In genomic region chr3R:18365978-18366643, dm6 we compare ENCODE assay signal across 1 fruit fly cellular context.
A peak's percentile ranks its signal among the peaks of the same experiment; 100 is the strongest.
TF ChIP-seq lines count a peak whose summit lies in the region.

TSS of gene WRNexo (minus strand) at chr3R:18366162.
TSS of gene Nup43 (plus strand) at chr3R:18366638.

TF ChIP-seq in whole organism, embryonic, 481 proteins besides CTCF, POLR2A, EP300 and RAD21 (continued from another document and continues in another):
- TF ChIP-seq mld (GFP tag; IDR thresholded peaks at IDR 0.05; lab: Robert Waterston, UW; ENCODE audit: partially characterized antibody) (no peak), trh (GFP tag; optimal IDR thresholded peaks at IDR 0.05; lab: Kevin White, UChicago) (no peak), CG10274 (GFP tag; optimal IDR thresholded peaks at IDR 0.05; lab: Kevin White, UChicago) (no peak), ftz-f1 (GFP tag; optimal IDR thresholded peaks at IDR 0.05; lab: Kevin White, UChicago) (no peak), CG1602 (GFP tag; optimal IDR thresholded peaks at IDR 0.05; lab: Kevin White, UChicago) (peak; percentile 36), lov (optimal IDR thresholded peaks at IDR 0.05; lab: Kevin White, UChicago) (no peak), lov (GFP tag; IDR thresholded peaks at IDR 0.05; lab: Robert Waterston, UW) (no peak), da (GFP tag; optimal IDR thresholded peaks at IDR 0.05; lab: Kevin White, UChicago) (no peak), Eip74EF (GFP tag; optimal IDR thresholded peaks at IDR 0.05; lab: Kevin White, UChicago) (no peak), toy (GFP tag; IDR thresholded peaks at IDR 0.05; lab: Robert Waterston, UW) (no peak), Awh (GFP tag; IDR thresholded peaks at IDR 0.05; lab: Robert Waterston, UW) (no peak), sima (GFP tag; optimal IDR thresholded peaks at IDR 0.05; lab: Kevin White, UChicago) (no peak), crc (GFP tag; optimal IDR thresholded peaks at IDR 0.05; lab: Kevin White, UChicago) (no peak), CG17186 (GFP tag; optimal IDR thresholded peaks at IDR 0.05; lab: Kevin White, UChicago) (no peak), Atf3 (GFP tag; optimal IDR thresholded peaks at IDR 0.05; lab: Kevin White, UChicago) (peak; percentile 29), dpn (GFP tag; optimal IDR thresholded peaks at IDR 0.05; lab: Kevin White, UChicago) (peak; percentile 33 to 51), crol (GFP tag; IDR thresholded peaks at IDR 0.05; lab: Robert Waterston, UW) (no peak), CG9437 (GFP tag; optimal IDR thresholded peaks at IDR 0.05; lab: Kevin White, UChicago) (peak; percentile 34), ci (GFP tag; IDR thresholded peaks at IDR 0.05; lab: Robert Waterston, UW) (no peak; the same call in 2 of the 3 replicates), bcd (GFP tag; optimal IDR thresholded peaks at IDR 0.05; lab: Kevin White, UChicago) (peak; percentile 55), her (GFP tag; optimal IDR thresholded peaks at IDR 0.05; lab: Kevin White, UChicago) (no peak), bab2 (GFP tag; optimal IDR thresholded peaks at IDR 0.05; lab: Kevin White, UChicago) (peak; percentile 32), ems (GFP tag; optimal IDR thresholded peaks at IDR 0.05; lab: Kevin White, UChicago) (peak; percentile 14), eve (GFP tag; optimal IDR thresholded peaks at IDR 0.05; lab: Kevin White, UChicago) (no peak), peb (GFP tag; IDR thresholded peaks at IDR 0.05; lab: Robert Waterston, UW) (no peak), CG3726 (GFP tag; IDR thresholded peaks at IDR 0.05; lab: Robert Waterston, UW) (no peak), CG34224 (GFP tag; IDR thresholded peaks at IDR 0.05; lab: Robert Waterston, UW; ENCODE audit: partially characterized antibody) (no peak), hb (GFP tag; IDR thresholded peaks at IDR 0.05; lab: Robert Waterston, UW; ENCODE audit: partially characterized antibody) (no peak), CG11093 (GFP tag; IDR thresholded peaks at IDR 0.05; lab: Robert Waterston, UW) (no peak), CG17829 (tag; optimal IDR thresholded peaks at IDR 0.05; lab: Kevin White, UChicago) (peak; percentile 45), CG13287 (GFP tag; IDR thresholded peaks at IDR 0.05; lab: Robert Waterston, UW; ENCODE audit: partially characterized antibody) (0 out of 2 replicates have a peak, but pooled peaks have one; percentile 10), CG12104 (GFP tag; optimal IDR thresholded peaks at IDR 0.05; lab: Kevin White, UChicago) (no peak), Dek (tag; optimal IDR thresholded peaks at IDR 0.05; lab: Kevin White, UChicago) (no peak), CG7372 (GFP tag; IDR thresholded peaks at IDR 0.05; lab: Robert Waterston, UW) (0 out of 2 replicates have a peak, but pooled peaks have one; percentile 32), CG8944 (GFP tag; optimal IDR thresholded peaks at IDR 0.05; lab: Kevin White, UChicago) (peak; percentile 42), grau (tag; optimal IDR thresholded peaks at IDR 0.05; lab: Kevin White, UChicago) (peak; percentile 52), B-H2 (GFP tag; optimal IDR thresholded peaks at IDR 0.05; lab: Kevin White, UChicago) (no peak), CG3163 (GFP tag; optimal IDR thresholded peaks at IDR 0.05; lab: Kevin White, UChicago) (no peak), Mad (GFP tag; optimal IDR thresholded peaks at IDR 0.05; lab: Kevin White, UChicago) (no peak), CHES-1-like (GFP tag; optimal IDR thresholded peaks at IDR 0.05; lab: Kevin White, UChicago) (peak; percentile 41), CG11504 (tag; optimal IDR thresholded peaks at IDR 0.05; lab: Kevin White, UChicago) (peak; percentile 61), ERR (GFP tag; optimal IDR thresholded peaks at IDR 0.05; lab: Kevin White, UChicago) (no peak), gem (tag; optimal IDR thresholded peaks at IDR 0.05; lab: Kevin White, UChicago) (peak; percentile 61), CG32532 (GFP tag; IDR thresholded peaks at IDR 0.05; lab: Robert Waterston, UW) (peak; percentile 59), org-1 (GFP tag; optimal IDR thresholded peaks at IDR 0.05; lab: Kevin White, UChicago) (no peak), PHDP (tag; optimal IDR thresholded peaks at IDR 0.05; lab: Kevin White, UChicago) (no peak), CG18599 (GFP tag; optimal IDR thresholded peaks at IDR 0.05; lab: Kevin White, UChicago) (no peak), pita (GFP tag; optimal IDR thresholded peaks at IDR 0.05; lab: Kevin White, UChicago) (no peak), CG14965 (GFP tag; optimal IDR thresholded peaks at IDR 0.05; lab: Kevin White, UChicago; ENCODE audit: borderline replicate concordance) (no peak), NFAT (GFP tag; IDR thresholded peaks at IDR 0.05; lab: Robert Waterston, UW) (0 out of 2 replicates have a peak, but pooled peaks have one; percentile 40), Neu2 (GFP tag; optimal IDR thresholded peaks at IDR 0.05; lab: Kevin White, UChicago; ENCODE audit: borderline replicate concordance) (no peak), Mrtf (GFP tag; IDR thresholded peaks at IDR 0.05; lab: Robert Waterston, UW) (no peak), sug (tag; optimal IDR thresholded peaks at IDR 0.05; lab: Kevin White, UChicago) (no peak), CG31441 (GFP tag; IDR thresholded peaks at IDR 0.05; lab: Robert Waterston, UW) (peak; percentile 43; the same call in 1 of the 2 replicates), run (tag; optimal IDR thresholded peaks at IDR 0.05; lab: Kevin White, UChicago) (no peak), hkb (optimal IDR thresholded peaks at IDR 0.05; lab: Kevin White, UChicago) (no peak), hkb (GFP tag; IDR thresholded peaks at IDR 0.05; lab: Robert Waterston, UW) (no peak), HLH4C (GFP tag; IDR thresholded peaks at IDR 0.05; lab: Robert Waterston, UW; ENCODE audit: partially characterized antibody) (no peak), oc (tag; optimal IDR thresholded peaks at IDR 0.05; lab: Kevin White, UChicago) (no peak), vfl (GFP tag; optimal IDR thresholded peaks at IDR 0.05; lab: Kevin White, UChicago) (peak; percentile 2), prd (optimal IDR thresholded peaks at IDR 0.05; lab: Kevin White, UChicago) (no peak), prd (GFP tag; IDR thresholded peaks at IDR 0.05; lab: Robert Waterston, UW) (peak; percentile 52; the same call in 2 of the 3 replicates), gsb (GFP tag; IDR thresholded peaks at IDR 0.05; lab: Robert Waterston, UW) (no peak), Poxn (GFP tag; IDR thresholded peaks at IDR 0.05; lab: Robert Waterston, UW) (no peak), p53 (GFP tag; optimal IDR thresholded peaks at IDR 0.05; lab: Kevin White, UChicago) (no peak), Myb (GFP tag; optimal IDR thresholded peaks at IDR 0.05; lab: Kevin White, UChicago) (no peak), CG4424 (GFP tag; optimal IDR thresholded peaks at IDR 0.05; lab: Kevin White, UChicago) (peak; percentile 49), CG32772 (GFP tag; IDR thresholded peaks at IDR 0.05; lab: Robert Waterston, UW) (peak; percentile 34; the same call in 1 of the 2 replicates), CG11456 (GFP tag; IDR thresholded peaks at IDR 0.05; lab: Robert Waterston, UW) (peak; percentile 17; the same call in 1 of the 3 replicates), klu (GFP tag; IDR thresholded peaks at IDR 0.05; lab: Robert Waterston, UW) (no peak; the same call in 1 of the 2 replicates), NK7.1 (GFP tag; optimal IDR thresholded peaks at IDR 0.05; lab: Kevin White, UChicago) (no peak), CG16779 (GFP tag; IDR thresholded peaks at IDR 0.05; lab: Robert Waterston, UW) (no peak), CG6175 (GFP tag; IDR thresholded peaks at IDR 0.05; lab: Robert Waterston, UW) (no peak), Lim3 (GFP tag; IDR thresholded peaks at IDR 0.05; lab: Robert Waterston, UW) (no peak), CG3281 (GFP tag; optimal IDR thresholded peaks at IDR 0.05; lab: Kevin White, UChicago) (no peak), mirr (GFP tag; optimal IDR thresholded peaks at IDR 0.05; lab: Kevin White, UChicago) (no peak), fd64A (GFP tag; optimal IDR thresholded peaks at IDR 0.05; lab: Kevin White, UChicago) (no peak), CG16815 (GFP tag; optimal IDR thresholded peaks at IDR 0.05; lab: Kevin White, UChicago) (peak; percentile 17), sqz (GFP tag; optimal IDR thresholded peaks at IDR 0.05; lab: Kevin White, UChicago) (no peak), CG2129 (GFP tag; IDR thresholded peaks at IDR 0.05; lab: Robert Waterston, UW; ENCODE audit: partially characterized antibody) (no peak), ab (GFP tag; optimal IDR thresholded peaks at IDR 0.05; lab: Kevin White, UChicago) (no peak), z (GFP tag; IDR thresholded peaks at IDR 0.05; lab: Robert Waterston, UW) (no peak), ash1 (GFP tag; optimal IDR thresholded peaks at IDR 0.05; lab: Kevin White, UChicago) (no peak), so (GFP tag; IDR thresholded peaks at IDR 0.05; lab: Robert Waterston, UW) (no peak), CG10654 (GFP tag; optimal IDR thresholded peaks at IDR 0.05; lab: Kevin White, UChicago) (peak; percentile 25), CG3847 (GFP tag; IDR thresholded peaks at IDR 0.05; lab: Robert Waterston, UW) (peak; percentile 57), Hr3 (GFP tag; optimal IDR thresholded peaks at IDR 0.05; lab: Kevin White, UChicago) (peak; percentile 49), chn (GFP tag; optimal IDR thresholded peaks at IDR 0.05; lab: Kevin White, UChicago) (peak; percentile 33), CG8359 (GFP tag; optimal IDR thresholded peaks at IDR 0.05; lab: Kevin White, UChicago; ENCODE audit: borderline replicate concordance) (no peak), sisA (GFP tag; IDR thresholded peaks at IDR 0.05; lab: Robert Waterston, UW) (peak; percentile 14; the same call in 1 of the 2 replicates), en (GFP tag; optimal IDR thresholded peaks at IDR 0.05; lab: Kevin White, UChicago) (no peak), jing (GFP tag; optimal IDR thresholded peaks at IDR 0.05; lab: Kevin White, UChicago) (no peak), CG8765 (GFP tag; IDR thresholded peaks at IDR 0.05; lab: Robert Waterston, UW) (no peak), CG8478 (optimal IDR thresholded peaks at IDR 0.05; lab: Kevin White, UChicago) (no peak), CG11696 (GFP tag; IDR thresholded peaks at IDR 0.05; lab: Robert Waterston, UW) (no peak), CG10462 (GFP tag; optimal IDR thresholded peaks at IDR 0.05; lab: Kevin White, UChicago) (peak; percentile 19), CG11560 (tag; IDR thresholded peaks at IDR 0.05; lab: Robert Waterston, UW) (no peak), CG4730 (GFP tag; IDR thresholded peaks at IDR 0.05; lab: Robert Waterston, UW) (no peak), lola (GFP tag; optimal IDR thresholded peaks at IDR 0.05; lab: Kevin White, UChicago) (peak in 1 of 3 experiments; percentile 53), hbn (GFP tag; IDR thresholded peaks at IDR 0.05; lab: Robert Waterston, UW; ENCODE audit: partially characterized antibody) (no peak), Oli (tag; optimal IDR thresholded peaks at IDR 0.05; lab: Kevin White, UChicago) (peak; percentile 35), CG15601 (tag; optimal IDR thresholded peaks at IDR 0.05; lab: Kevin White, UChicago) (no peak), kah (GFP tag; optimal IDR thresholded peaks at IDR 0.05; lab: Kevin White, UChicago) (no peak), CG12744 (GFP tag; optimal IDR thresholded peaks at IDR 0.05; lab: Kevin White, UChicago) (no peak), Atf-2 (GFP tag; optimal IDR thresholded peaks at IDR 0.05; lab: Kevin White, UChicago) (no peak), Fer3 (tag; optimal IDR thresholded peaks at IDR 0.05; lab: Kevin White, UChicago) (no peak), cas (GFP tag; IDR thresholded peaks at IDR 0.05; lab: Robert Waterston, UW) (peak; percentile 28; the same call in 1 of the 2 replicates), seq (GFP tag; IDR thresholded peaks at IDR 0.05; lab: Robert Waterston, UW) (no peak), BEAF-32 (GFP tag; optimal IDR thresholded peaks at IDR 0.05; lab: Kevin White, UChicago) (peak; percentile 37), shn (GFP tag; optimal IDR thresholded peaks at IDR 0.05; lab: Kevin White, UChicago) (peak; percentile 17), CG11247 (GFP tag; IDR thresholded peaks at IDR 0.05; lab: Robert Waterston, UW) (no peak), Bteb2 (GFP tag; optimal IDR thresholded peaks at IDR 0.05; lab: Kevin White, UChicago) (no peak), salm (tag; optimal IDR thresholded peaks at IDR 0.05; lab: Kevin White, UChicago) (no peak), CG16813 (GFP tag; IDR thresholded peaks at IDR 0.05; lab: Robert Waterston, UW; ENCODE audit: partially characterized antibody) (no peak), Meics (GFP tag; optimal IDR thresholded peaks at IDR 0.05; lab: Kevin White, UChicago) (peak; percentile 42), CG17359 (tag; optimal IDR thresholded peaks at IDR 0.05; lab: Kevin White, UChicago) (no peak), Hmr (GFP tag; optimal IDR thresholded peaks at IDR 0.05; lab: Kevin White, UChicago) (peak; percentile 35), CG34376 (GFP tag; optimal IDR thresholded peaks at IDR 0.05; lab: Kevin White, UChicago) (no peak), abd-A (tag; optimal IDR thresholded peaks at IDR 0.05; lab: Kevin White, UChicago) (no peak), maf-S (GFP tag; optimal IDR thresholded peaks at IDR 0.05; lab: Kevin White, UChicago) (no peak), kni (GFP tag; optimal IDR thresholded peaks at IDR 0.05; lab: Kevin White, UChicago) (no peak), CG13775 (GFP tag; optimal IDR thresholded peaks at IDR 0.05; lab: Kevin White, UChicago) (peak; percentile 67), CG2712 (tag; optimal IDR thresholded peaks at IDR 0.05; lab: Kevin White, UChicago) (peak; percentile 53), Sin3A (optimal IDR thresholded peaks at IDR 0.05; lab: Kevin White, UChicago) (peak; percentile 44), fu2 (GFP tag; optimal IDR thresholded peaks at IDR 0.05; lab: Kevin White, UChicago) (no peak), CG2120 (GFP tag; optimal IDR thresholded peaks at IDR 0.05; lab: Kevin White, UChicago) (peak; percentile 55), CG8924 (tag; optimal IDR thresholded peaks at IDR 0.05; lab: Kevin White, UChicago) (peak; percentile 29), stwl (tag; optimal IDR thresholded peaks at IDR 0.05; lab: Kevin White, UChicago) (peak; percentile 37), otp (GFP tag; IDR thresholded peaks at IDR 0.05; lab: Robert Waterston, UW) (no peak), ind (GFP tag; optimal IDR thresholded peaks at IDR 0.05; lab: Kevin White, UChicago) (peak; percentile 49), CG6813 (GFP tag; optimal IDR thresholded peaks at IDR 0.05; lab: Kevin White, UChicago) (no peak), CG18619 (GFP tag; optimal IDR thresholded peaks at IDR 0.05; lab: Kevin White, UChicago) (peak; percentile 4), CG5953 (GFP tag; IDR thresholded peaks at IDR 0.05; lab: Robert Waterston, UW) (no peak), CG18011 (GFP tag; optimal IDR thresholded peaks at IDR 0.05; lab: Kevin White, UChicago) (peak; percentile 15)
